Fruit fly (Drosophila melanogaster) whole organism, embryonic: Measurements from ENCODE around the gene Ugt37C2.

Source experiments
- CG15601 ChIP-seq: fragments of 200-800 bp; sonication (Bioruptor generic); optimal IDR thresholded peaks from 3 replicates; lab custom pipeline; 2019; ENCODE audit warnings: missing biosample characterization, mild to moderate bottlenecking, missing genetic modification characterization, moderate library complexity
- CG18619 ChIP-seq: fragments of 200-800 bp; sonication (Bioruptor generic); optimal IDR thresholded peaks from 3 replicates; lab custom pipeline; 2017; ENCODE audit warnings: missing biosample characterization, mild to moderate bottlenecking, missing genetic modification characterization
- CG3163 ChIP-seq: fragments of 200-800 bp; sonication (Bioruptor generic); optimal IDR thresholded peaks from 3 replicates; lab custom pipeline; 2016; ENCODE audit warnings: missing biosample characterization, missing genetic modification characterization
- CG43689 ChIP-seq: fragments of 200-800 bp; sonication (Bioruptor generic); IDR thresholded peaks from 2 replicates; pipeline ENCODE4 v1.3.6; 2022; ENCODE audit warnings: missing biosample characterization, missing genetic modification characterization
- Camta ChIP-seq: fragments of 200-800 bp; sonication (Bioruptor generic); optimal IDR thresholded peaks from 2 replicates; lab custom pipeline; 2016; ENCODE audit warnings: missing biosample characterization, missing genetic modification characterization
- CrebB ChIP-seq: fragments of 200-800 bp; sonication (Bioruptor generic); optimal IDR thresholded peaks from 3 replicates; lab custom pipeline; 2018; ENCODE audit warnings: missing biosample characterization, mild to moderate bottlenecking, missing genetic modification characterization
- Dfd ChIP-seq, 2 experiments: fragments of >200 bp; optimal IDR thresholded peaks; 2 replicates each; lab custom pipeline; 2017; ENCODE audit warnings: missing biosample characterization in 2 of 2, missing genetic modification characterization in 2 of 2
- Lpt ChIP-seq: fragments of >200 bp; optimal IDR thresholded peaks from 2 replicates; lab custom pipeline; 2018; ENCODE audit warnings: missing biosample characterization, missing genetic modification characterization
- ab ChIP-seq: fragments of 200-800 bp; sonication (Bioruptor generic); optimal IDR thresholded peaks from 2 replicates; lab custom pipeline; 2016; ENCODE audit warnings: missing biosample characterization, missing genetic modification characterization
- esg ChIP-seq: fragments of 200-800 bp; sonication (Bioruptor generic); conservative IDR thresholded peaks from 2 replicates; pipeline ENCODE4 v1.3.6; 2022; ENCODE audit warnings: missing biosample characterization, missing genetic modification characterization
- kni ChIP-seq: fragments of 200-800 bp; sonication (Bioruptor generic); optimal IDR thresholded peaks from 3 replicates; lab custom pipeline; 2017; ENCODE audit warnings: mild to moderate bottlenecking, missing biosample characterization, missing genetic modification reagents, missing genetic modification characterization
- mld ChIP-seq: fragments of 200-800 bp; sonication (Bioruptor generic); IDR thresholded peaks from 3 replicates; pipeline ENCODE4 v1.3.6; 2022; ENCODE audit warnings: missing biosample characterization, missing genetic modification characterization; ENCODE audit not compliant: partially characterized antibody
- shn ChIP-seq: fragments of 200-800 bp; sonication (Bioruptor generic); optimal IDR thresholded peaks from 3 replicates; lab custom pipeline; 2016; ENCODE audit warnings: missing biosample characterization, missing genetic modification characterization

dm6 chr2L:16815989-16816749 lies 22.2 kb downstream of the Ugt37C2 start, which contains the start of gene mdy:
- TF ChIP-seq CG43689 (GFP tag; lab: Robert Waterston, UW) (no peak), mld (GFP tag; lab: Robert Waterston, UW) (0 out of 3 replicates have a peak, but pooled peaks have one; percentile 25), CG15601 (peak; percentile 44), CG3163 (GFP tag; lab: Kevin White, UChicago) (no peak), Lpt (GFP tag; lab: Kevin White, UChicago) (no peak), CG18619 (GFP tag; lab: Kevin White, UChicago) (peak; percentile 34), Dfd (GFP tag; optimal IDR thresholded peaks at IDR 0.05; lab: Kevin White, UChicago) (no peak), esg (peak; percentile 58), CrebB (tag; lab: Kevin White, UChicago) (no peak), ab (GFP tag; lab: Kevin White, UChicago) (peak; percentile 36), Camta (GFP tag; lab: Kevin White, UChicago) (peak; percentile 4), kni (GFP tag; lab: Kevin White, UChicago) (peak; percentile 8), shn (GFP tag; lab: Kevin White, UChicago) (peak; percentile 17)
